Worm (Caenorhabditis elegans): ENCODE measurements around the gene kvs-4.

ce11 chrIII:11022278-11022677 lies 9.9 kb downstream of the kvs-4 start:
- no peak for TF ChIP-seq bed-1 (GFP tag; IDR thresholded peaks at IDR 0.05)
- no peak for TF ChIP-seq Y53F4B.3 (GFP tag; IDR thresholded peaks at IDR 0.05)
- no peak for TF ChIP-seq unc-62 (GFP tag; optimal IDR thresholded peaks at IDR 0.05)
- TF ChIP-seq repo-1 (tag; optimal IDR thresholded peaks at IDR 0.05) = no peak
- no peak for TF ChIP-seq nfyb-1 (GFP tag; IDR thresholded peaks at IDR 0.05)
